Fruit fly (Drosophila melanogaster) whole organism, adult: Measurements from ENCODE around the gene x16.
A peak's percentile ranks its signal among the peaks of the same experiment; 100 is the strongest.

Experiments
- CG11617 ChIP-seq: fragments of 200-800 bp; sonication (Bioruptor generic); optimal IDR thresholded peaks from 2 replicates; lab custom pipeline; 2017; ENCODE audit warnings: mild to moderate bottlenecking, missing biosample characterization, missing genetic modification reagents, missing genetic modification characterization
- CG12768 ChIP-seq: fragments of 200-800 bp; sonication (Bioruptor generic); optimal IDR thresholded peaks from 2 replicates; lab custom pipeline; 2017; ENCODE audit warnings: missing biosample characterization, missing genetic modification characterization, mild to moderate bottlenecking, moderate library complexity, missing genetic modification reagents
- CG14711 ChIP-seq: fragments of 200-800 bp; sonication (Bioruptor generic); optimal IDR thresholded peaks from 2 replicates; lab custom pipeline; 2018; ENCODE audit warnings: missing biosample characterization, mild to moderate bottlenecking, missing genetic modification characterization, moderate library complexity
- CG1620 ChIP-seq: fragments of 200-800 bp; sonication (Bioruptor generic); optimal IDR thresholded peaks from 2 replicates; lab custom pipeline; 2016; ENCODE audit warnings: missing biosample characterization, missing genetic modification characterization
- CG33017 ChIP-seq: fragments of 200-800 bp; sonication (Bioruptor generic); optimal IDR thresholded peaks from 2 replicates; lab custom pipeline; 2018; ENCODE audit warnings: missing biosample characterization, mild to moderate bottlenecking, missing genetic modification characterization, moderate library complexity
- CG5204 ChIP-seq: fragments of 200-800 bp; sonication (Bioruptor generic); optimal IDR thresholded peaks from 2 replicates; lab custom pipeline; 2016; ENCODE audit warnings: missing biosample characterization, missing genetic modification characterization
- CG7045 ChIP-seq: fragments of 200-800 bp; sonication (Bioruptor generic); optimal IDR thresholded peaks from 2 replicates; lab custom pipeline; 2017; ENCODE audit warnings: missing biosample characterization, mild to moderate bottlenecking, missing genetic modification characterization
- CG7101 ChIP-seq: fragments of 200-800 bp; sonication (Bioruptor generic); optimal IDR thresholded peaks from 2 replicates; lab custom pipeline; 2018; ENCODE audit warnings: missing biosample characterization, mild to moderate bottlenecking, missing genetic modification characterization, moderate library complexity
- Clk ChIP-seq: fragments of 200-800 bp; sonication (Bioruptor generic); optimal IDR thresholded peaks from 2 replicates; lab custom pipeline; 2017; ENCODE audit warnings: missing biosample characterization, missing genetic modification characterization
- Crg-1 ChIP-seq: fragments of 200-800 bp; sonication (Bioruptor generic); optimal IDR thresholded peaks from 2 replicates; lab custom pipeline; 2016; ENCODE audit warnings: missing biosample characterization, missing genetic modification characterization
- Hr96 ChIP-seq: fragments of 200-800 bp; sonication (Bioruptor generic); optimal IDR thresholded peaks from 2 replicates; lab custom pipeline; 2016; ENCODE audit warnings: missing biosample characterization, missing genetic modification characterization
- Mnt ChIP-seq: fragments of 200-800 bp; sonication (Bioruptor generic); optimal IDR thresholded peaks from 2 replicates; lab custom pipeline; 2016; ENCODE audit warnings: missing biosample characterization, mild to moderate bottlenecking, missing genetic modification characterization
- bab1 ChIP-seq: fragments of 200-800 bp; sonication (Bioruptor generic); optimal IDR thresholded peaks from 3 replicates; lab custom pipeline; 2019; ENCODE audit warnings: missing biosample characterization, mild to moderate bottlenecking, missing genetic modification characterization, moderate library complexity
- cic ChIP-seq: fragments of 200-800 bp; sonication (Bioruptor generic); optimal IDR thresholded peaks from 2 replicates; lab custom pipeline; 2017; ENCODE audit warnings: missing biosample characterization, mild to moderate bottlenecking, missing genetic modification characterization, moderate library complexity
- cnc ChIP-seq, 2 experiments: fragments of >200 bp; optimal IDR thresholded peaks; 2 replicates each; lab custom pipeline; 2017
- kay ChIP-seq: fragments of 200-800 bp; sonication (Bioruptor generic); peaks from one replicate; lab custom pipeline; 2016; ENCODE audit warnings: missing biosample characterization, missing genetic modification characterization, borderline replicate concordance
- ovo ChIP-seq: fragments of 200-800 bp; sonication (Bioruptor generic); optimal IDR thresholded peaks from 2 replicates; lab custom pipeline; 2016; ENCODE audit warnings: missing biosample characterization, missing genetic modification characterization
- pad ChIP-seq: fragments of 200-800 bp; sonication (Bioruptor generic); optimal IDR thresholded peaks from 3 replicates; lab custom pipeline; 2017; ENCODE audit warnings: missing biosample characterization, missing genetic modification characterization, mild to moderate bottlenecking, moderate library complexity, missing genetic modification reagents
- tj ChIP-seq: fragments of 200-800 bp; sonication (Bioruptor generic); optimal IDR thresholded peaks from 3 replicates; lab custom pipeline; 2017; ENCODE audit warnings: missing biosample characterization, mild to moderate bottlenecking, missing genetic modification characterization, moderate library complexity
- toe ChIP-seq: fragments of 200-800 bp; sonication (Bioruptor generic); optimal IDR thresholded peaks from 2 replicates; lab custom pipeline; 2016; ENCODE audit warnings: missing biosample characterization, missing genetic modification characterization

The x16 gene

dm6 chr2L:6964022-6964434 lies 44.0 kb upstream of the x16 start, which contains the start of the genes sip2 and Coprox:
Gene sip2, minus strand, starts transcription at chr2L:6964074.
Gene Coprox, plus strand, starts transcription at chr2L:6964421.
- TF ChIP-seq pad (GFP tag; lab: Kevin White, UChicago) (peak; percentile 49), CG33017 (tag; lab: Kevin White, UChicago) (peak; percentile 79), bab1 (GFP tag; lab: Kevin White, UChicago) (peak; percentile 58), Mnt (GFP tag; lab: Kevin White, UChicago) (peak; percentile 7), cnc (optimal IDR thresholded peaks at IDR 0.05; lab: Kevin White, UChicago) (no peak), toe (GFP tag; lab: Kevin White, UChicago) (no peak), CG7101 (tag; lab: Kevin White, UChicago) (peak; percentile 85), CG7045 (peak; percentile 58), Hr96 (no peak), CG1620 (GFP tag; lab: Kevin White, UChicago) (no peak), kay (no peak), ovo (GFP tag; lab: Kevin White, UChicago) (peak; percentile 5), CG5204 (GFP tag; lab: Kevin White, UChicago) (no peak), CG12768 (GFP tag; lab: Kevin White, UChicago) (peak; percentile 26), CG11617 (peak; percentile 67), tj (GFP tag; lab: Kevin White, UChicago) (peak; percentile 52), CG14711 (tag; lab: Kevin White, UChicago) (peak; percentile 75), Crg-1 (GFP tag; lab: Kevin White, UChicago) (no peak), cic (GFP tag; lab: Kevin White, UChicago) (no peak), Clk (GFP tag; lab: Kevin White, UChicago) (no peak)

- TF ChIP-seq bab1 (GFP tag; lab: Kevin White, UChicago) (peak; percentile 0), CG7045 (no peak), kay (no peak)
These were observed 40.2 kb upstream of the x16 start, which contains the start of the genes Atac1 and Hmgcl for dm6 chr2L:6960165-6960564. Gene Atac1, minus strand, starts transcription at chr2L:6960328. Gene Hmgcl, plus strand, starts transcription at chr2L:6960377.

- TF ChIP-seq pad (GFP tag; lab: Kevin White, UChicago) = no peak
- no peak for TF ChIP-seq CG11617
- peak; percentile 2 for TF ChIP-seq CG14711 (tag; lab: Kevin White, UChicago)
- TF ChIP-seq CG7101 (tag; lab: Kevin White, UChicago) = peak; percentile 10
- TF ChIP-seq bab1 (GFP tag; lab: Kevin White, UChicago) = peak; percentile 40
- TF ChIP-seq kay = no peak
- no peak for TF ChIP-seq Hr96
- TF ChIP-seq CG7045 = no peak
- peak; percentile 19 for TF ChIP-seq Mnt (GFP tag; lab: Kevin White, UChicago)
- TF ChIP-seq tj (GFP tag; lab: Kevin White, UChicago) = peak; percentile 5
- TF ChIP-seq Crg-1 (GFP tag; lab: Kevin White, UChicago) = peak; percentile 1
These were observed 36.7 kb upstream of the x16 start, which contains the start of the genes CG13775 and CG3430 for dm6 chr2L:6956725-6957124. Gene CG13775, minus strand, starts transcription at chr2L:6956950. Gene CG3430, plus strand, starts transcription at chr2L:6957008.

- TF ChIP-seq Clk (GFP tag; lab: Kevin White, UChicago) (peak; percentile 8), toe (GFP tag; lab: Kevin White, UChicago) (no peak), CG5204 (GFP tag; lab: Kevin White, UChicago) (no peak), tj (GFP tag; lab: Kevin White, UChicago) (peak; percentile 80), ovo (GFP tag; lab: Kevin White, UChicago) (peak; percentile 82), Mnt (GFP tag; lab: Kevin White, UChicago) (peak; percentile 68), bab1 (GFP tag; lab: Kevin White, UChicago) (peak; percentile 45), CG14711 (tag; lab: Kevin White, UChicago) (peak; percentile 92), CG7045 (no peak), cnc (optimal IDR thresholded peaks at IDR 0.05; lab: Kevin White, UChicago) (no peak), cic (GFP tag; lab: Kevin White, UChicago) (no peak), CG12768 (GFP tag; lab: Kevin White, UChicago) (peak; percentile 79), CG7101 (tag; lab: Kevin White, UChicago) (peak; percentile 96), pad (GFP tag; lab: Kevin White, UChicago) (peak; percentile 70), CG33017 (tag; lab: Kevin White, UChicago) (peak; percentile 94), Crg-1 (GFP tag; lab: Kevin White, UChicago) (peak; percentile 82), CG1620 (GFP tag; lab: Kevin White, UChicago) (peak; percentile 1), Hr96 (no peak), kay (no peak), CG11617 (peak; percentile 79)
These were observed 30.1 kb upstream of the x16 start, which contains the start of the genes Gas41 and SA1 for dm6 chr2L:6950096-6950495. Gene Gas41, minus strand, starts transcription at chr2L:6950207. Gene SA1, plus strand, starts transcription at chr2L:6950421.

- TF ChIP-seq toe (GFP tag; lab: Kevin White, UChicago) (no peak), pad (GFP tag; lab: Kevin White, UChicago) (peak; percentile 12), Mnt (GFP tag; lab: Kevin White, UChicago) (peak; percentile 33), CG5204 (GFP tag; lab: Kevin White, UChicago) (no peak), CG12768 (GFP tag; lab: Kevin White, UChicago) (no peak), bab1 (GFP tag; lab: Kevin White, UChicago) (peak; percentile 19), CG1620 (GFP tag; lab: Kevin White, UChicago) (no peak)
These were observed 28.5 kb upstream of the x16 start, which contains the start of gene ihog for dm6 chr2L:6948540-6948942. Gene ihog, minus strand, starts transcription at chr2L:6948808.

dm6 chr2L:6945088-6945487 lies 25.1 kb upstream of the x16 start, which contains the start of gene Fgop2:
Gene Fgop2, minus strand, starts transcription at chr2L:6945289.
- TF ChIP-seq toe (GFP tag; lab: Kevin White, UChicago) (no peak), bab1 (GFP tag; lab: Kevin White, UChicago) (peak; percentile 31), CG1620 (GFP tag; lab: Kevin White, UChicago) (no peak)
